Fruit fly (Drosophila melanogaster) whole organism, embryonic: ENCODE data around the gene mld.

Experiments
- Adf1 ChIP-seq: fragments of 200-800 bp; sonication (Bioruptor generic); IDR thresholded peaks from 2 replicates; pipeline ENCODE4 v1.3.6; 2022; ENCODE audit warnings: missing biosample characterization, missing genetic modification characterization
- CG10147 ChIP-seq: fragments of 200-800 bp; sonication (Bioruptor generic); optimal IDR thresholded peaks from 2 replicates; lab custom pipeline; 2019; ENCODE audit warnings: missing biosample characterization, mild to moderate bottlenecking, missing genetic modification characterization, moderate library complexity
- CG10462 ChIP-seq: fragments of 200-800 bp; sonication (Bioruptor generic); optimal IDR thresholded peaks from 2 replicates; lab custom pipeline; 2016; ENCODE audit warnings: missing biosample characterization, missing genetic modification characterization
- CG11247 ChIP-seq: fragments of 200-800 bp; sonication (Bioruptor generic); IDR thresholded peaks from 2 replicates; pipeline ENCODE4 v1.3.6; 2022; ENCODE audit warnings: missing biosample characterization, missing genetic modification characterization
- CG11456 ChIP-seq: fragments of 200-800 bp; sonication (Bioruptor generic); IDR thresholded peaks from 3 replicates; pipeline ENCODE4 v1.3.6; 2022; ENCODE audit warnings: missing biosample characterization, missing genetic modification characterization
- CG12299 ChIP-seq: fragments of 200-800 bp; sonication (Bioruptor generic); optimal IDR thresholded peaks from 2 replicates; lab custom pipeline; 2018; ENCODE audit warnings: missing biosample characterization, mild to moderate bottlenecking, missing genetic modification characterization
- CG14667 ChIP-seq: fragments of 200-800 bp; sonication (Bioruptor generic); IDR thresholded peaks from 2 replicates; pipeline ENCODE4 v1.3.6; 2022; ENCODE audit warnings: missing biosample characterization, missing genetic modification characterization
- CG14710 ChIP-seq: fragments of 200-800 bp; sonication (Bioruptor generic); optimal IDR thresholded peaks from 3 replicates; lab custom pipeline; 2019; ENCODE audit warnings: missing biosample characterization, mild to moderate bottlenecking, missing genetic modification characterization, moderate library complexity
- CG17829 ChIP-seq: fragments of 200-800 bp; optimal IDR thresholded peaks from 2 replicates; lab custom pipeline; 2019; ENCODE audit warnings: missing biosample characterization, mild to moderate bottlenecking, missing genetic modification characterization, moderate library complexity
- CG17912 ChIP-seq: fragments of 200-800 bp; sonication (Bioruptor generic); optimal IDR thresholded peaks from 2 replicates; lab custom pipeline; 2018; ENCODE audit warnings: missing biosample characterization, mild to moderate bottlenecking, missing genetic modification characterization
- CG2120 ChIP-seq: fragments of 200-800 bp; sonication (Bioruptor generic); optimal IDR thresholded peaks from 3 replicates; lab custom pipeline; 2016; ENCODE audit warnings: missing biosample characterization, missing genetic modification characterization
- CG30403 ChIP-seq: fragments of 200-800 bp; sonication (Bioruptor generic); optimal IDR thresholded peaks from 3 replicates; lab custom pipeline; 2016; ENCODE audit warnings: missing biosample characterization, missing genetic modification characterization
- CG3065 ChIP-seq: fragments of 200-800 bp; sonication (Bioruptor generic); optimal IDR thresholded peaks from 2 replicates; lab custom pipeline; 2016; ENCODE audit warnings: missing biosample characterization, missing genetic modification characterization
- CG3163 ChIP-seq: fragments of 200-800 bp; sonication (Bioruptor generic); optimal IDR thresholded peaks from 3 replicates; lab custom pipeline; 2016; ENCODE audit warnings: missing biosample characterization, missing genetic modification characterization
- CG33557 ChIP-seq: fragments of 200-800 bp; sonication (Bioruptor generic); optimal IDR thresholded peaks from 2 replicates; lab custom pipeline; 2019; ENCODE audit warnings: missing biosample characterization, mild to moderate bottlenecking, missing genetic modification characterization, moderate library complexity
- CG4854 ChIP-seq: fragments of 200-800 bp; sonication (Bioruptor generic); optimal IDR thresholded peaks from 2 replicates; lab custom pipeline; 2016; ENCODE audit warnings: missing biosample characterization, missing genetic modification characterization, inconsistent platforms
- CG6175 ChIP-seq: fragments of 200-800 bp; sonication (Bioruptor generic); IDR thresholded peaks from 3 replicates; pipeline ENCODE4 v1.3.6; 2022; ENCODE audit warnings: missing biosample characterization, missing genetic modification characterization
- CG7372 ChIP-seq: fragments of 200-800 bp; sonication (Bioruptor generic); IDR thresholded peaks from 2 replicates; pipeline ENCODE4 v1.3.6; 2022; ENCODE audit warnings: missing biosample characterization, missing genetic modification characterization
- CG8359 ChIP-seq: fragments of 200-800 bp; sonication (Bioruptor generic); optimal IDR thresholded peaks from 2 replicates; lab custom pipeline; 2017; ENCODE audit warnings: missing biosample characterization, mild to moderate bottlenecking, missing genetic modification characterization, borderline replicate concordance
- CG9609 ChIP-seq: fragments of 200-800 bp; sonication (Bioruptor generic); optimal IDR thresholded peaks from 3 replicates; lab custom pipeline; 2016; ENCODE audit warnings: missing biosample characterization, missing genetic modification characterization
- CkIIα-i1 ChIP-seq: fragments of 200-800 bp; sonication (Bioruptor generic); IDR thresholded peaks from 2 replicates; pipeline ENCODE4 v1.3.6; 2022; ENCODE audit warnings: missing biosample characterization, missing genetic modification characterization
- CoRest ChIP-seq: fragments of 200-800 bp; sonication (Bioruptor generic); optimal IDR thresholded peaks from 3 replicates; lab custom pipeline; 2018; ENCODE audit warnings: missing biosample characterization, mild to moderate bottlenecking, missing genetic modification characterization, moderate library complexity
- Dad ChIP-seq: fragments of 200-800 bp; sonication (Bioruptor generic); optimal IDR thresholded peaks from 3 replicates; lab custom pipeline; 2016; ENCODE audit warnings: missing biosample characterization, missing genetic modification characterization
- GATAe ChIP-seq: fragments of 200-800 bp; sonication (Bioruptor generic); conservative IDR thresholded peaks from 2 replicates; pipeline ENCODE4 v1.3.6; 2022; ENCODE audit warnings: missing biosample characterization, missing genetic modification characterization
- HHEX ChIP-seq: fragments of 200-800 bp; sonication (Bioruptor generic); optimal IDR thresholded peaks from 3 replicates; lab custom pipeline; 2017; ENCODE audit warnings: missing biosample characterization, mild to moderate bottlenecking, missing genetic modification characterization, missing genetic modification reagents
- Hand ChIP-seq: fragments of 200-800 bp; sonication (Bioruptor generic); optimal IDR thresholded peaks from 2 replicates; lab custom pipeline; 2017; ENCODE audit warnings: mild to moderate bottlenecking, missing biosample characterization, missing genetic modification reagents, missing genetic modification characterization
- Kr ChIP-seq: fragments of 200-800 bp; sonication (Bioruptor generic); optimal IDR thresholded peaks from 2 replicates; lab custom pipeline; 2017; ENCODE audit warnings: missing biosample characterization, mild to moderate bottlenecking, missing genetic modification characterization
- Lpt ChIP-seq: fragments of >200 bp; optimal IDR thresholded peaks from 2 replicates; lab custom pipeline; 2018; ENCODE audit warnings: missing biosample characterization, missing genetic modification characterization
- MESR4 ChIP-seq: fragments of 200-800 bp; sonication (Bioruptor generic); optimal IDR thresholded peaks from 2 replicates; lab custom pipeline; 2018; ENCODE audit warnings: missing biosample characterization, mild to moderate bottlenecking, missing genetic modification characterization, moderate library complexity
- Optix ChIP-seq: fragments of 200-800 bp; sonication (Bioruptor generic); IDR thresholded peaks from 3 replicates; pipeline ENCODE4 v1.3.6; 2022; ENCODE audit warnings: missing biosample characterization, missing genetic modification characterization
- Vsx1 ChIP-seq: fragments of 200-800 bp; sonication (Bioruptor generic); optimal IDR thresholded peaks from 2 replicates; lab custom pipeline; 2017; ENCODE audit warnings: missing biosample characterization, mild to moderate bottlenecking, missing genetic modification characterization, missing genetic modification reagents
- Xrp1 ChIP-seq: fragments of 200-800 bp; sonication (Bioruptor generic); IDR thresholded peaks from 2 replicates; pipeline ENCODE4 v1.3.6; 2022; ENCODE audit warnings: missing biosample characterization, missing genetic modification characterization
- ac ChIP-seq: fragments of 200-800 bp; sonication (Bioruptor generic); optimal IDR thresholded peaks from 3 replicates; lab custom pipeline; 2017; ENCODE audit warnings: missing biosample characterization, mild to moderate bottlenecking, missing genetic modification characterization
- bbx ChIP-seq: fragments of 200-800 bp; sonication (Bioruptor generic); IDR thresholded peaks from 2 replicates; pipeline ENCODE4 v1.3.6; 2022; ENCODE audit warnings: missing biosample characterization, missing genetic modification characterization; ENCODE audit not compliant: partially characterized antibody
- caup ChIP-seq: fragments of 200-800 bp; sonication (Bioruptor generic); optimal IDR thresholded peaks from 3 replicates; lab custom pipeline; 2017; ENCODE audit warnings: missing biosample characterization, mild to moderate bottlenecking, missing genetic modification characterization, moderate library complexity; ENCODE audit not compliant: severe bottlenecking
- corto ChIP-seq: fragments of 200-800 bp; sonication (Bioruptor generic); optimal IDR thresholded peaks from 2 replicates; lab custom pipeline; 2016; ENCODE audit warnings: missing biosample characterization, mild to moderate bottlenecking, missing genetic modification characterization, moderate library complexity
- croc ChIP-seq: fragments of 200-800 bp; sonication (Bioruptor generic); conservative IDR thresholded peaks from 3 replicates; pipeline ENCODE4 v1.3.6; 2022; ENCODE audit warnings: missing biosample characterization, missing genetic modification characterization
- exex ChIP-seq: fragments of 200-800 bp; sonication (Bioruptor generic); optimal IDR thresholded peaks from 4 replicates; lab custom pipeline; 2018; ENCODE audit warnings: missing biosample characterization, mild to moderate bottlenecking, missing genetic modification characterization, moderate library complexity
- hbn ChIP-seq: fragments of 200-800 bp; sonication (Bioruptor generic); IDR thresholded peaks from 2 replicates; pipeline ENCODE4 v1.3.6; 2022; ENCODE audit warnings: missing biosample characterization, missing genetic modification characterization; ENCODE audit not compliant: partially characterized antibody
- her ChIP-seq: fragments of 200-800 bp; sonication (Bioruptor generic); optimal IDR thresholded peaks from 2 replicates; lab custom pipeline; 2016; ENCODE audit warnings: missing biosample characterization, missing genetic modification characterization
- lab ChIP-seq: fragments of 200-800 bp; sonication (Bioruptor generic); optimal IDR thresholded peaks from 3 replicates; lab custom pipeline; 2017; ENCODE audit warnings: missing biosample characterization, missing genetic modification characterization, mild to moderate bottlenecking, moderate library complexity, missing genetic modification reagents
- nmo ChIP-seq: fragments of 200-800 bp; sonication (Bioruptor generic); optimal IDR thresholded peaks from 2 replicates; lab custom pipeline; 2018; ENCODE audit warnings: missing biosample characterization, mild to moderate bottlenecking, missing genetic modification characterization, moderate library complexity
- pb ChIP-seq: fragments of 200-800 bp; sonication (Bioruptor generic); optimal IDR thresholded peaks from 3 replicates; lab custom pipeline; 2016; ENCODE audit warnings: missing biosample characterization, missing genetic modification characterization
- run ChIP-seq: fragments of 200-800 bp; sonication (Bioruptor generic); optimal IDR thresholded peaks from 3 replicates; lab custom pipeline; 2018; ENCODE audit warnings: missing biosample characterization, mild to moderate bottlenecking, missing genetic modification characterization
- sc ChIP-seq, 3 experiments: fragments of >200 bp in 2 of 3; fragments of 200-800 bp in 1 of 3; sonication (Bioruptor generic) in 1 of 3; optimal IDR thresholded peaks; 2 replicates in 2 of 3; 3 replicates in 1 of 3; lab custom pipeline; 2017; ENCODE audit warnings: mild to moderate bottlenecking in 1 of 3, missing biosample characterization in 1 of 3, missing genetic modification characterization in 1 of 3, missing genetic modification reagents in 1 of 3
- schlank ChIP-seq: fragments of 200-800 bp; sonication (Bioruptor generic); optimal IDR thresholded peaks from 2 replicates; lab custom pipeline; 2018; ENCODE audit warnings: missing biosample characterization, mild to moderate bottlenecking, missing genetic modification characterization
- slou ChIP-seq: fragments of 200-800 bp; sonication (Bioruptor generic); optimal IDR thresholded peaks from 3 replicates; lab custom pipeline; 2016; ENCODE audit warnings: missing biosample characterization, missing genetic modification characterization
- sr ChIP-seq: fragments of 200-800 bp; sonication (Bioruptor generic); IDR thresholded peaks from 3 replicates; pipeline ENCODE4 v1.3.6; 2022; ENCODE audit warnings: missing biosample characterization, missing genetic modification characterization
- wek ChIP-seq: fragments of 200-800 bp; sonication (Bioruptor generic); optimal IDR thresholded peaks from 3 replicates; lab custom pipeline; 2018; ENCODE audit warnings: missing biosample characterization, mild to moderate bottlenecking, missing genetic modification characterization, moderate library complexity

Gene mld

DNA sequence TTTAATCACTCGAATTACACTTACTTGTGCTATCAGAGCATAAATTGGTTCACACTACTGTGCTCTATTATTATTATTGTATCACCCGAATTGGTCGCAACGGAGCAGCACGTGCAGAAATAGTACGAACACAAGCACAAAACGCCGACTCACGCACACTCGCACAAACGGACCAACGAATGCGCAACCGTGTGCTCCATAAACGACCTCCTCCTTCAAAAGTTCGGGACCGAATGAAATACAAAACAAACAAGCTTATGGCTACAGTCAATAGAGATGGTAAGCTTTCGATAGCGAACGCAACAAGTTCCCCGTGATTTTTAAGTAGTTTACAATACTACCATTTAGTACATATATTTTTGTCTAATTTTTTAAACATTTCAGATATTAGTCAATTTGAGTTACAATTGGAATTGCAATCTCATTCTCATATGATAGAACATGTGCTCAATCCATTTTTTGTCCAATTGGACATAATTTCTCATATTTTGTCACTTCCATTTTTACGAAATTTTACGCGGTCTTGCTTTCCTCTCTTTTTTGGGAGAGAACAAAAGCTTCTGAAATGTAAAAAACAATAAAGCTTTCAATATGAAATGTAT lies 41.7 kb upstream of the mld start, which contains the start of gene Cftr (continued):
- TF ChIP-seq CG14710 (tag; lab: Kevin White, UChicago) (no peak), CoRest (tag; lab: Kevin White, UChicago) (peak; percentile 21), CG10147 (GFP tag; lab: Kevin White, UChicago) (peak; percentile 52), caup (GFP tag; lab: Kevin White, UChicago) (peak; percentile 83), CG11247 (GFP tag; lab: Robert Waterston, UW) (peak; percentile 46), CkIIα-i1 (no peak), Vsx1 (GFP tag; lab: Kevin White, UChicago) (peak; percentile 16), CG17829 (no peak), GATAe (GFP tag; lab: Robert Waterston, UW) (no peak), CG17912 (no peak), CG7372 (GFP tag; lab: Robert Waterston, UW) (no peak), exex (tag; lab: Kevin White, UChicago) (peak; percentile 40), CG33557 (GFP tag; lab: Kevin White, UChicago) (no peak), slou (no peak), CG12299 (tag; lab: Kevin White, UChicago) (no peak), lab (GFP tag; lab: Kevin White, UChicago) (peak; percentile 83), run (tag; lab: Kevin White, UChicago) (no peak), CG6175 (GFP tag; lab: Robert Waterston, UW) (peak; percentile 20; the same call in 1 of the 3 replicates), pb (GFP tag; lab: Kevin White, UChicago) (no peak), sr (GFP tag; lab: Robert Waterston, UW) (peak; percentile 45; the same call in 2 of the 3 replicates), CG3065 (GFP tag; lab: Kevin White, UChicago) (no peak), CG30403 (GFP tag; lab: Kevin White, UChicago) (no peak), HHEX (GFP tag; lab: Kevin White, UChicago) (no peak), CG8359 (GFP tag; lab: Kevin White, UChicago) (no peak), her (peak; percentile 66), CG4854 (GFP tag; lab: Kevin White, UChicago) (peak; percentile 44), hbn (no peak), corto (GFP tag; lab: Kevin White, UChicago) (no peak), schlank (tag; lab: Kevin White, UChicago) (peak; percentile 12), CG14667 (GFP tag; lab: Robert Waterston, UW) (no peak), Adf1 (GFP tag; lab: Robert Waterston, UW) (peak; percentile 9; the same call in 1 of the 2 replicates), CG10462 (GFP tag; lab: Kevin White, UChicago) (no peak), wek (GFP tag; lab: Kevin White, UChicago) (peak; percentile 18), sc (optimal IDR thresholded peaks at IDR 0.05; lab: Kevin White, UChicago) (no peak), sc (GFP tag; optimal IDR thresholded peaks at IDR 0.05; lab: Kevin White, UChicago) (no peak), CG3163 (peak; percentile 5), MESR4 (GFP tag; lab: Kevin White, UChicago) (peak; percentile 23), Xrp1 (GFP tag; lab: Robert Waterston, UW) (no peak), CG9609 (GFP tag; lab: Kevin White, UChicago) (peak; percentile 43), nmo (no peak), CG11456 (GFP tag; lab: Robert Waterston, UW) (peak; percentile 51; the same call in 1 of the 3 replicates), bbx (GFP tag; lab: Robert Waterston, UW) (peak; percentile 74; the same call in 1 of the 2 replicates), CG2120 (GFP tag; lab: Kevin White, UChicago) (peak; percentile 66), Dad (GFP tag; lab: Kevin White, UChicago) (peak; percentile 55), Kr (GFP tag; lab: Kevin White, UChicago) (no peak), Lpt (GFP tag; lab: Kevin White, UChicago) (no peak), croc (no peak), ac (no peak), Optix (GFP tag; lab: Robert Waterston, UW) (no peak; the same call in 2 of the 3 replicates), Hand (GFP tag; lab: Kevin White, UChicago) (no peak)
